3 fruit fly cellular contexts compared by ENCODE assay signal in genomic region chr3R:21246492-21247061, dm6.
TF ChIP-seq lines count a peak whose summit lies in the region.

ETHR (plus strand) TSS chr3R:21247011.

TF ChIP-seq in whole organism, adult, 20 proteins besides CTCF, POLR2A, EP300 and RAD21 (continued from another document):
- no peak for TF ChIP-seq pad (GFP tag; optimal IDR thresholded peaks at IDR 0.05; lab: Kevin White, UChicago)
- TF ChIP-seq ovo (GFP tag; optimal IDR thresholded peaks at IDR 0.05; lab: Kevin White, UChicago), result no peak

TF ChIP-seq in whole organism, embryonic, 481 proteins besides CTCF, POLR2A, EP300 and RAD21 (continued from another document and continues in another):
- TF ChIP-seq Abd-B (GFP tag; optimal IDR thresholded peaks at IDR 0.05; lab: Kevin White, UChicago) (no peak), E2f2 (GFP tag; IDR thresholded peaks at IDR 0.05; lab: Robert Waterston, UW) (peak; percentile 50; the same call in 1 of the 2 replicates), Fer3 (tag; optimal IDR thresholded peaks at IDR 0.05; lab: Kevin White, UChicago) (peak; percentile 16), CG4282 (GFP tag; optimal IDR thresholded peaks at IDR 0.05; lab: Kevin White, UChicago) (no peak), sisA (GFP tag; IDR thresholded peaks at IDR 0.05; lab: Robert Waterston, UW) (no peak), CG13424 (tag; optimal IDR thresholded peaks at IDR 0.05; lab: Kevin White, UChicago) (peak; percentile 51), CG8388 (GFP tag; optimal IDR thresholded peaks at IDR 0.05; lab: Kevin White, UChicago) (no peak), tx (GFP tag; optimal IDR thresholded peaks at IDR 0.05; lab: Kevin White, UChicago) (no peak), CG12104 (GFP tag; optimal IDR thresholded peaks at IDR 0.05; lab: Kevin White, UChicago) (peak; percentile 30), CG6254 (GFP tag; optimal IDR thresholded peaks at IDR 0.05; lab: Kevin White, UChicago) (peak; percentile 71), en (GFP tag; optimal IDR thresholded peaks at IDR 0.05; lab: Kevin White, UChicago) (no peak), nerfin-1 (tag; optimal IDR thresholded peaks at IDR 0.05; lab: Kevin White, UChicago) (no peak), prd (optimal IDR thresholded peaks at IDR 0.05; lab: Kevin White, UChicago) (no peak), prd (GFP tag; IDR thresholded peaks at IDR 0.05; lab: Robert Waterston, UW) (peak; percentile 44; the same call in 1 of the 3 replicates), Six4 (GFP tag; optimal IDR thresholded peaks at IDR 0.05; lab: Kevin White, UChicago) (no peak), Ravus (GFP tag; IDR thresholded peaks at IDR 0.05; lab: Robert Waterston, UW) (no peak), CG3847 (GFP tag; IDR thresholded peaks at IDR 0.05; lab: Robert Waterston, UW) (no peak), CG34376 (GFP tag; optimal IDR thresholded peaks at IDR 0.05; lab: Kevin White, UChicago) (peak; percentile 65), ci (GFP tag; IDR thresholded peaks at IDR 0.05; lab: Robert Waterston, UW) (peak; percentile 31; the same call in 1 of the 3 replicates), gro (GFP tag; optimal IDR thresholded peaks at IDR 0.05; lab: Kevin White, UChicago) (peak; percentile 37), CG18599 (GFP tag; optimal IDR thresholded peaks at IDR 0.05; lab: Kevin White, UChicago) (peak; percentile 67), vnd (GFP tag; IDR thresholded peaks at IDR 0.05; lab: Robert Waterston, UW; ENCODE audit: partially characterized antibody) (peak; percentile 53; the same call in 2 of the 3 replicates), Mes4 (GFP tag; optimal IDR thresholded peaks at IDR 0.05; lab: Kevin White, UChicago) (no peak), inv (GFP tag; IDR thresholded peaks at IDR 0.05; lab: Robert Waterston, UW; ENCODE audit: partially characterized antibody) (no peak), Vsx1 (GFP tag; optimal IDR thresholded peaks at IDR 0.05; lab: Kevin White, UChicago) (no peak), otp (GFP tag; IDR thresholded peaks at IDR 0.05; lab: Robert Waterston, UW) (no peak), gcm (GFP tag; optimal IDR thresholded peaks at IDR 0.05; lab: Kevin White, UChicago) (peak; percentile 23), dysf (GFP tag; IDR thresholded peaks at IDR 0.05; lab: Robert Waterston, UW) (peak; percentile 29; the same call in 1 of the 3 replicates), Dll (GFP tag; IDR thresholded peaks at IDR 0.05; lab: Robert Waterston, UW; ENCODE audit: partially characterized antibody) (no peak), rib (GFP tag; IDR thresholded peaks at IDR 0.05; lab: Robert Waterston, UW) (peak; percentile 80), hbn (GFP tag; IDR thresholded peaks at IDR 0.05; lab: Robert Waterston, UW; ENCODE audit: partially characterized antibody) (no peak), eve (GFP tag; optimal IDR thresholded peaks at IDR 0.05; lab: Kevin White, UChicago) (no peak), crol (GFP tag; IDR thresholded peaks at IDR 0.05; lab: Robert Waterston, UW) (peak; percentile 88), Blimp-1 (GFP tag; optimal IDR thresholded peaks at IDR 0.05; lab: Kevin White, UChicago) (no peak), Dek (tag; optimal IDR thresholded peaks at IDR 0.05; lab: Kevin White, UChicago) (peak; percentile 56), CG12744 (GFP tag; optimal IDR thresholded peaks at IDR 0.05; lab: Kevin White, UChicago) (peak; percentile 19), CG10267 (tag; optimal IDR thresholded peaks at IDR 0.05; lab: Kevin White, UChicago) (no peak), CG6765 (GFP tag; optimal IDR thresholded peaks at IDR 0.05; lab: Kevin White, UChicago) (no peak), ttk (GFP tag; IDR thresholded peaks at IDR 0.05; lab: Robert Waterston, UW) (no peak), Side (GFP tag; optimal IDR thresholded peaks at IDR 0.05; lab: Kevin White, UChicago) (no peak), CG11723 (GFP tag; optimal IDR thresholded peaks at IDR 0.05; lab: Kevin White, UChicago) (no peak), CG3065 (GFP tag; optimal IDR thresholded peaks at IDR 0.05; lab: Kevin White, UChicago) (no peak), chm (GFP tag; IDR thresholded peaks at IDR 0.05; lab: Robert Waterston, UW) (no peak; the same call in 1 of the 2 replicates), CG17385 (GFP tag; optimal IDR thresholded peaks at IDR 0.05; lab: Kevin White, UChicago) (peak; percentile 51), CG17359 (tag; optimal IDR thresholded peaks at IDR 0.05; lab: Kevin White, UChicago) (no peak), CoRest (tag; optimal IDR thresholded peaks at IDR 0.05; lab: Kevin White, UChicago) (peak; percentile 54), lov (optimal IDR thresholded peaks at IDR 0.05; lab: Kevin White, UChicago) (no peak), lov (GFP tag; IDR thresholded peaks at IDR 0.05; lab: Robert Waterston, UW) (no peak), dmrt99B (tag; optimal IDR thresholded peaks at IDR 0.05; lab: Kevin White, UChicago) (peak; percentile 17), CG10366 (GFP tag; IDR thresholded peaks at IDR 0.05; lab: Robert Waterston, UW) (peak; percentile 81), Poxn (GFP tag; IDR thresholded peaks at IDR 0.05; lab: Robert Waterston, UW) (no peak), CG7357 (GFP tag; IDR thresholded peaks at IDR 0.05; lab: Robert Waterston, UW) (no peak), disco-r (GFP tag; optimal IDR thresholded peaks at IDR 0.05; lab: Kevin White, UChicago) (no peak), CG4854 (GFP tag; optimal IDR thresholded peaks at IDR 0.05; lab: Kevin White, UChicago) (no peak), Mad (GFP tag; optimal IDR thresholded peaks at IDR 0.05; lab: Kevin White, UChicago) (no peak), Hey (tag; optimal IDR thresholded peaks at IDR 0.05; lab: Kevin White, UChicago) (peak; percentile 21), CG4360 (GFP tag; IDR thresholded peaks at IDR 0.05; lab: Robert Waterston, UW) (no peak), CG16815 (GFP tag; optimal IDR thresholded peaks at IDR 0.05; lab: Kevin White, UChicago) (no peak), bcd (GFP tag; optimal IDR thresholded peaks at IDR 0.05; lab: Kevin White, UChicago) (peak; percentile 39), Deaf1 (tag; optimal IDR thresholded peaks at IDR 0.05; lab: Kevin White, UChicago) (peak; percentile 51), Myb (GFP tag; optimal IDR thresholded peaks at IDR 0.05; lab: Kevin White, UChicago) (no peak), shn (GFP tag; optimal IDR thresholded peaks at IDR 0.05; lab: Kevin White, UChicago) (no peak), ERR (GFP tag; optimal IDR thresholded peaks at IDR 0.05; lab: Kevin White, UChicago) (no peak), Dp (GFP tag; optimal IDR thresholded peaks at IDR 0.05; lab: Kevin White, UChicago) (peak; percentile 69), repo (GFP tag; optimal IDR thresholded peaks at IDR 0.05; lab: Kevin White, UChicago) (no peak), Rx (GFP tag; IDR thresholded peaks at IDR 0.05; lab: Robert Waterston, UW) (no peak)

TF ChIP-seq in whole organism, prepupa, 60 proteins besides CTCF, POLR2A, EP300 and RAD21 (continued from another document):
- peak; percentile 50; the same call in 2 of the 3 replicates for TF ChIP-seq CG6163 (GFP tag; IDR thresholded peaks at IDR 0.05; lab: Robert Waterston, UW)
- peak; percentile 3 for TF ChIP-seq achi (GFP tag; optimal IDR thresholded peaks at IDR 0.05; lab: Kevin White, UChicago)
- no peak for TF ChIP-seq spab (GFP tag; optimal IDR thresholded peaks at IDR 0.05; lab: Kevin White, UChicago)
- TF ChIP-seq CG32006 (GFP tag; optimal IDR thresholded peaks at IDR 0.05; lab: Kevin White, UChicago), result peak; percentile 8
- peak; percentile 29 for TF ChIP-seq net (GFP tag; optimal IDR thresholded peaks at IDR 0.05; lab: Kevin White, UChicago)
- TF ChIP-seq CG9139 (GFP tag; optimal IDR thresholded peaks at IDR 0.05; lab: Kevin White, UChicago), result no peak
- peak; percentile 31; the same call in 1 of the 3 replicates for TF ChIP-seq CG8119 (GFP tag; IDR thresholded peaks at IDR 0.05; lab: Robert Waterston, UW)
- TF ChIP-seq dac (GFP tag; optimal IDR thresholded peaks at IDR 0.05; lab: Kevin White, UChicago), result no peak
